Fruit fly (Drosophila melanogaster) whole organism, embryonic: ENCODE data around the gene Mitf.

ENCODE experiments used
- ATbp ChIP-seq: fragments of 200-800 bp; sonication (Bioruptor generic); optimal IDR thresholded peaks from 2 replicates; lab custom pipeline; 2017; ENCODE audit warnings: missing biosample characterization, mild to moderate bottlenecking, missing genetic modification characterization, missing genetic modification reagents
- B-H2 ChIP-seq: fragments of 200-800 bp; sonication (Bioruptor generic); optimal IDR thresholded peaks from 2 replicates; lab custom pipeline; 2018; ENCODE audit warnings: missing biosample characterization, mild to moderate bottlenecking, missing genetic modification characterization
- Bgb ChIP-seq: fragments of 200-800 bp; sonication (Bioruptor generic); IDR thresholded peaks from 2 replicates; pipeline ENCODE4 v1.3.6; 2022; ENCODE audit warnings: missing biosample characterization, missing genetic modification characterization; ENCODE audit not compliant: partially characterized antibody
- CG10274 ChIP-seq: fragments of 200-800 bp; sonication (Bioruptor generic); optimal IDR thresholded peaks from 3 replicates; lab custom pipeline; 2017; ENCODE audit warnings: missing biosample characterization, mild to moderate bottlenecking, missing genetic modification characterization
- CG10366 ChIP-seq: fragments of 200-800 bp; sonication (Bioruptor generic); IDR thresholded peaks from 2 replicates; pipeline ENCODE4 v1.3.6; 2022; ENCODE audit warnings: missing biosample characterization, missing genetic modification characterization
- CG10431 ChIP-seq: fragments of 200-800 bp; sonication (Bioruptor generic); optimal IDR thresholded peaks from 3 replicates; lab custom pipeline; 2018; ENCODE audit warnings: missing biosample characterization, mild to moderate bottlenecking, missing genetic modification characterization
- CG11695 ChIP-seq: fragments of 200-800 bp; sonication (Bioruptor generic); IDR thresholded peaks from 3 replicates; pipeline ENCODE4 v1.3.6; 2022; ENCODE audit warnings: missing biosample characterization, missing genetic modification characterization
- CG11723 ChIP-seq: fragments of 200-800 bp; sonication (Bioruptor generic); optimal IDR thresholded peaks from 2 replicates; lab custom pipeline; 2017; ENCODE audit warnings: missing biosample characterization, mild to moderate bottlenecking, missing genetic modification characterization
- CG12769 ChIP-seq: fragments of 200-800 bp; sonication (Bioruptor generic); optimal IDR thresholded peaks from 2 replicates; lab custom pipeline; 2019; ENCODE audit warnings: missing biosample characterization, mild to moderate bottlenecking, missing genetic modification characterization, moderate library complexity
- CG14441 ChIP-seq: fragments of 200-800 bp; sonication (Bioruptor generic); IDR thresholded peaks from 2 replicates; pipeline ENCODE4 v1.3.6; 2022; ENCODE audit warnings: missing biosample characterization, missing genetic modification characterization
- CG14667 ChIP-seq: fragments of 200-800 bp; sonication (Bioruptor generic); IDR thresholded peaks from 2 replicates; pipeline ENCODE4 v1.3.6; 2022; ENCODE audit warnings: missing biosample characterization, missing genetic modification characterization
- CG1529 ChIP-seq: fragments of 200-800 bp; sonication (Bioruptor generic); optimal IDR thresholded peaks from 3 replicates; lab custom pipeline; 2018; ENCODE audit warnings: missing biosample characterization, missing genetic modification characterization
- CG1603 ChIP-seq: fragments of 200-800 bp; sonication (Bioruptor generic); optimal IDR thresholded peaks from 2 replicates; lab custom pipeline; 2019; ENCODE audit warnings: missing biosample characterization, mild to moderate bottlenecking, missing genetic modification characterization, moderate library complexity
- CG17612 ChIP-seq: fragments of 200-800 bp; sonication (Bioruptor generic); IDR thresholded peaks from 2 replicates; pipeline ENCODE4 v1.3.6; 2022; ENCODE audit warnings: missing biosample characterization, missing genetic modification characterization
- CG18262 ChIP-seq: fragments of 200-800 bp; optimal IDR thresholded peaks from 3 replicates; lab custom pipeline; 2019; ENCODE audit warnings: missing biosample characterization, mild to moderate bottlenecking, missing genetic modification characterization, moderate library complexity
- CG18476 ChIP-seq: fragments of 200-800 bp; sonication (Bioruptor generic); optimal IDR thresholded peaks from 2 replicates; lab custom pipeline; 2016; ENCODE audit warnings: missing biosample characterization, mild to moderate bottlenecking, missing genetic modification characterization
- CG2875 ChIP-seq: fragments of 200-800 bp; sonication (Bioruptor generic); optimal IDR thresholded peaks from 2 replicates; lab custom pipeline; 2017; ENCODE audit warnings: missing biosample characterization, mild to moderate bottlenecking, missing genetic modification characterization, missing genetic modification reagents
- CG2889 ChIP-seq: fragments of 200-800 bp; sonication (Bioruptor generic); IDR thresholded peaks from 3 replicates; pipeline ENCODE4 v1.3.6; 2022; ENCODE audit warnings: missing biosample characterization, missing genetic modification characterization
- CG5953 ChIP-seq: fragments of 200-800 bp; sonication (Bioruptor generic); IDR thresholded peaks from 2 replicates; pipeline ENCODE4 v1.3.6; 2022; ENCODE audit warnings: missing biosample characterization, missing genetic modification characterization
- CG6254 ChIP-seq: fragments of 200-800 bp; sonication (Bioruptor generic); optimal IDR thresholded peaks from 3 replicates; lab custom pipeline; 2017; ENCODE audit warnings: mild to moderate bottlenecking, missing biosample characterization, missing genetic modification reagents, missing genetic modification characterization
- CG6272 ChIP-seq: fragments of 200-800 bp; sonication (Bioruptor generic); IDR thresholded peaks from 2 replicates; pipeline ENCODE4 v1.3.6; 2022; ENCODE audit warnings: missing biosample characterization, missing genetic modification characterization
- CG8089 ChIP-seq: fragments of 200-800 bp; sonication (Bioruptor generic); optimal IDR thresholded peaks from 3 replicates; lab custom pipeline; 2016; ENCODE audit warnings: missing biosample characterization, missing genetic modification characterization
- CG9797 ChIP-seq: fragments of 200-800 bp; sonication (Bioruptor generic); optimal IDR thresholded peaks from 3 replicates; lab custom pipeline; 2018; ENCODE audit warnings: missing biosample characterization, mild to moderate bottlenecking, missing genetic modification characterization
- Camta ChIP-seq: fragments of 200-800 bp; sonication (Bioruptor generic); optimal IDR thresholded peaks from 2 replicates; lab custom pipeline; 2016; ENCODE audit warnings: missing biosample characterization, missing genetic modification characterization
- D ChIP-seq, 2 experiments: fragments of 200-800 bp in 1 of 2; fragments of >200 bp in 1 of 2; sonication (Bioruptor generic) in 1 of 2; optimal IDR thresholded peaks; 2 replicates in 1 of 2; 3 replicates in 1 of 2; lab custom pipeline; 2017; ENCODE audit warnings: mild to moderate bottlenecking in 1 of 2, missing biosample characterization in 1 of 2, missing genetic modification characterization in 1 of 2, missing genetic modification reagents in 1 of 2
- Dfd ChIP-seq, 2 experiments: fragments of >200 bp; optimal IDR thresholded peaks; 2 replicates each; lab custom pipeline; 2017; ENCODE audit warnings: missing biosample characterization in 2 of 2, missing genetic modification characterization in 2 of 2
- Doc2 ChIP-seq: fragments of 200-800 bp; sonication (Bioruptor generic); IDR thresholded peaks from 2 replicates; pipeline ENCODE4 v1.3.6; 2022; ENCODE audit warnings: missing biosample characterization, missing genetic modification characterization
- ERR ChIP-seq: fragments of 200-800 bp; sonication (Bioruptor generic); optimal IDR thresholded peaks from 2 replicates; lab custom pipeline; 2016; ENCODE audit warnings: missing biosample characterization, missing genetic modification characterization
- Eip74EF ChIP-seq, 2 experiments: fragments of 200-800 bp in 1 of 2; fragments of >200 bp in 1 of 2; sonication (Bioruptor generic) in 1 of 2; optimal IDR thresholded peaks; 2 replicates each; lab custom pipeline; 2017 to 2019; ENCODE audit warnings: missing biosample characterization in 2 of 2, missing genetic modification characterization in 2 of 2, mild to moderate bottlenecking in 1 of 2, moderate library complexity in 1 of 2
- Fer2 ChIP-seq: fragments of 200-800 bp; sonication (Bioruptor generic); optimal IDR thresholded peaks from 2 replicates; lab custom pipeline; 2018; ENCODE audit warnings: missing biosample characterization, mild to moderate bottlenecking, missing genetic modification characterization, moderate library complexity
- Lhr ChIP-seq: fragments of 200-800 bp; sonication (Bioruptor generic); optimal IDR thresholded peaks from 3 replicates; lab custom pipeline; 2017; ENCODE audit warnings: mild to moderate bottlenecking, missing biosample characterization, missing genetic modification reagents, missing genetic modification characterization
- Opbp ChIP-seq: fragments of 200-800 bp; sonication (Bioruptor generic); IDR thresholded peaks from 3 replicates; pipeline ENCODE4 v1.3.6; 2022; ENCODE audit warnings: missing biosample characterization, missing genetic modification characterization; ENCODE audit not compliant: partially characterized antibody
- PHDP ChIP-seq: fragments of 200-800 bp; sonication (Bioruptor generic); optimal IDR thresholded peaks from 3 replicates; lab custom pipeline; 2018; ENCODE audit warnings: missing biosample characterization, mild to moderate bottlenecking, missing genetic modification characterization, moderate library complexity
- Sox100B ChIP-seq: fragments of 200-800 bp; sonication (Bioruptor generic); optimal IDR thresholded peaks from 3 replicates; lab custom pipeline; 2018; ENCODE audit warnings: missing biosample characterization, mild to moderate bottlenecking, missing genetic modification characterization
- bsh ChIP-seq, 2 experiments: fragments of 200-800 bp; sonication (Bioruptor generic); optimal IDR thresholded peaks; 2 replicates each; lab custom pipeline; 2017 to 2018; ENCODE audit warnings: mild to moderate bottlenecking in 2 of 2, missing biosample characterization in 2 of 2, missing genetic modification characterization in 2 of 2, moderate library complexity in 1 of 2
- btn ChIP-seq: fragments of 200-800 bp; sonication (Bioruptor generic); optimal IDR thresholded peaks from 2 replicates; lab custom pipeline; 2016; ENCODE audit warnings: missing biosample characterization, missing genetic modification characterization
- ci ChIP-seq: fragments of 200-800 bp; sonication (Bioruptor generic); IDR thresholded peaks from 3 replicates; pipeline ENCODE4 v1.3.6; 2022; ENCODE audit warnings: missing biosample characterization, missing genetic modification characterization
- crc ChIP-seq: fragments of 200-800 bp; sonication (Bioruptor generic); optimal IDR thresholded peaks from 2 replicates; lab custom pipeline; 2016; ENCODE audit warnings: missing biosample characterization, missing genetic modification characterization
- danr ChIP-seq: fragments of 200-800 bp; sonication (Bioruptor generic); IDR thresholded peaks from 2 replicates; pipeline ENCODE4 v1.3.6; 2022; ENCODE audit warnings: missing biosample characterization, missing genetic modification characterization
- dmrt11E ChIP-seq: fragments of 200-800 bp; sonication (Bioruptor generic); optimal IDR thresholded peaks from 3 replicates; lab custom pipeline; 2018; ENCODE audit warnings: missing biosample characterization, mild to moderate bottlenecking, missing genetic modification characterization, moderate library complexity
- fu2 ChIP-seq: fragments of 200-800 bp; sonication (Bioruptor generic); optimal IDR thresholded peaks from 2 replicates; lab custom pipeline; 2016; ENCODE audit warnings: missing biosample characterization, missing genetic modification characterization
- ham ChIP-seq: fragments of 200-800 bp; sonication (Bioruptor generic); IDR thresholded peaks from 2 replicates; pipeline ENCODE4 v1.3.6; 2022; ENCODE audit warnings: missing biosample characterization, missing genetic modification characterization
- her ChIP-seq: fragments of 200-800 bp; sonication (Bioruptor generic); optimal IDR thresholded peaks from 2 replicates; lab custom pipeline; 2016; ENCODE audit warnings: missing biosample characterization, missing genetic modification characterization
- insv ChIP-seq, 2 experiments: fragments of 200-800 bp; sonication (Bioruptor generic); optimal IDR thresholded peaks; 3 replicates each; lab custom pipeline; 2016 to 2018; ENCODE audit warnings: missing biosample characterization in 2 of 2, missing genetic modification characterization in 2 of 2
- jumu ChIP-seq: fragments of 200-800 bp; sonication (Bioruptor generic); optimal IDR thresholded peaks from 3 replicates; lab custom pipeline; 2016; ENCODE audit warnings: missing biosample characterization, missing genetic modification characterization
- knrl ChIP-seq: fragments of 200-800 bp; sonication (Bioruptor generic); IDR thresholded peaks from 3 replicates; pipeline ENCODE4 v1.3.6; 2022; ENCODE audit warnings: missing biosample characterization, missing genetic modification characterization; ENCODE audit not compliant: partially characterized antibody
- pfk ChIP-seq: fragments of 200-800 bp; sonication (Bioruptor generic); optimal IDR thresholded peaks from 2 replicates; lab custom pipeline; 2018; ENCODE audit warnings: missing biosample characterization, mild to moderate bottlenecking, missing genetic modification characterization, moderate library complexity
- rib ChIP-seq: fragments of 200-800 bp; sonication (Bioruptor generic); IDR thresholded peaks from 2 replicates; pipeline ENCODE4 v1.3.6; 2022; ENCODE audit warnings: missing biosample characterization, missing genetic modification characterization
- slp2 ChIP-seq: fragments of 200-800 bp; sonication (Bioruptor generic); optimal IDR thresholded peaks from 2 replicates; lab custom pipeline; 2016; ENCODE audit warnings: missing biosample characterization, missing genetic modification characterization
- sug ChIP-seq: fragments of 200-800 bp; optimal IDR thresholded peaks from 2 replicates; lab custom pipeline; 2019; ENCODE audit warnings: missing biosample characterization, mild to moderate bottlenecking, missing genetic modification characterization, moderate library complexity
- vvl ChIP-seq: fragments of 200-800 bp; sonication (Bioruptor generic); IDR thresholded peaks from 2 replicates; pipeline ENCODE4 v1.3.6; 2022; ENCODE audit warnings: missing biosample characterization, missing genetic modification characterization

Gene Mitf

DNA sequence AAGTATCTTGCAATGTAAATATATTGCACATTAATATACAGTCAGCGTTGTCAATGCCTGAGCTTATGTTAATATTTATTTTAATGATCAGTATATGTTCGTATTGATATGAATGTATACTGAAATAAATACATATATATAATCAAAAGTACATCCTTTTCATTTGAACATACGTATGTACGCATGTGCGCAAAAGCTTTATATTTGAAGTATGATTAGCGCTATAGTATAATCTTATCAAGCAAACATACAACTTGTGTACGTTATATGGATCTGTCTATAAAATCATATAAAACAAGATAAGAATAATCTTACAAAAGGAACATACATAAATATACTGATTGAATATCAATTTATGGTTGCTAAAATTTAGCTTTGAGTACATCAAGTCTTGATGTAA is 526 bp downstream of the Mitf start (continued):
- TF ChIP-seq CG8089 (GFP tag; lab: Kevin White, UChicago) (no peak), ERR (GFP tag; lab: Kevin White, UChicago) (no peak), Bgb (GFP tag; lab: Robert Waterston, UW) (no peak), Camta (GFP tag; lab: Kevin White, UChicago) (no peak), CG11695 (GFP tag; lab: Robert Waterston, UW) (no peak), CG1603 (tag; lab: Kevin White, UChicago) (peak; percentile 30), Lhr (GFP tag; lab: Kevin White, UChicago) (peak; percentile 14), btn (GFP tag; lab: Kevin White, UChicago) (no peak), CG17612 (GFP tag; lab: Robert Waterston, UW) (no peak), insv (GFP tag; optimal IDR thresholded peaks at IDR 0.05; lab: Kevin White, UChicago) (no peak), Eip74EF (GFP tag; optimal IDR thresholded peaks at IDR 0.05; lab: Kevin White, UChicago) (peak in 1 of 2 experiments; percentile 74), CG10274 (no peak), crc (GFP tag; lab: Kevin White, UChicago) (no peak), PHDP (tag; lab: Kevin White, UChicago) (peak; percentile 64), her (GFP tag; lab: Kevin White, UChicago) (no peak), slp2 (GFP tag; lab: Kevin White, UChicago) (no peak), jumu (GFP tag; lab: Kevin White, UChicago) (no peak), CG1529 (GFP tag; lab: Kevin White, UChicago) (peak; percentile 43), CG6272 (GFP tag; lab: Robert Waterston, UW) (no peak), CG18262 (tag; lab: Kevin White, UChicago) (peak; percentile 7), Sox100B (GFP tag; lab: Kevin White, UChicago) (peak; percentile 63), ATbp (GFP tag; lab: Kevin White, UChicago) (no peak), CG2889 (GFP tag; lab: Robert Waterston, UW) (no peak), CG12769 (tag; lab: Kevin White, UChicago) (no peak), Doc2 (GFP tag; lab: Robert Waterston, UW) (no peak), CG5953 (no peak), ci (GFP tag; lab: Robert Waterston, UW) (no peak), danr (GFP tag; lab: Robert Waterston, UW) (no peak), bsh (GFP tag; optimal IDR thresholded peaks at IDR 0.05; lab: Kevin White, UChicago) (peak in 1 of 2 experiments; percentile 9), knrl (GFP tag; lab: Robert Waterston, UW) (no peak), CG10366 (GFP tag; lab: Robert Waterston, UW) (no peak), CG6254 (GFP tag; lab: Kevin White, UChicago) (peak; percentile 26), dmrt11E (peak; percentile 38), CG2875 (GFP tag; lab: Kevin White, UChicago) (peak; percentile 2), CG9797 (no peak), B-H2 (peak; percentile 54), sug (tag; lab: Kevin White, UChicago) (peak; percentile 50), ham (GFP tag; lab: Robert Waterston, UW) (no peak), Fer2 (tag; lab: Kevin White, UChicago) (no peak), CG10431 (GFP tag; lab: Kevin White, UChicago) (peak; percentile 60), D (optimal IDR thresholded peaks at IDR 0.05; lab: Kevin White, UChicago) (no peak), D (GFP tag; optimal IDR thresholded peaks at IDR 0.05; lab: Kevin White, UChicago) (no peak), CG14667 (GFP tag; lab: Robert Waterston, UW) (no peak), pfk (GFP tag; lab: Kevin White, UChicago) (peak; percentile 55), CG18476 (GFP tag; lab: Kevin White, UChicago) (no peak), Dfd (GFP tag; optimal IDR thresholded peaks at IDR 0.05; lab: Kevin White, UChicago) (no peak), fu2 (no peak), Opbp (GFP tag; lab: Robert Waterston, UW) (no peak), rib (GFP tag; lab: Robert Waterston, UW) (no peak), CG11723 (GFP tag; lab: Kevin White, UChicago) (peak; percentile 46), vvl (no peak), CG14441 (no peak)
